Worm (Caenorhabditis elegans) whole organism, L3 larva: Measurements from ENCODE around the gene Y66D12A.24.
A peak's percentile ranks its signal among the peaks of the same experiment; 100 is the strongest.

Experiments
- R02D3.7 ChIP-seq: fragments of 150-350 bp; optimal IDR thresholded peaks from 2 replicates; lab custom pipeline; 2014; ENCODE audit warnings: missing biosample characterization, missing genetic modification characterization
- ZK546.5 ChIP-seq: sonication (generic microtip); optimal IDR thresholded peaks from 2 replicates; lab custom pipeline; 2017; ENCODE audit warnings: missing biosample characterization, missing genetic modification characterization
- aly-2 ChIP-seq: fragments of 150-350 bp; optimal IDR thresholded peaks from 2 replicates; lab custom pipeline; 2014; ENCODE audit warnings: missing biosample characterization, missing genetic modification characterization
- ama-1 ChIP-seq: fragments of 150-350 bp; optimal IDR thresholded peaks from 2 replicates; lab custom pipeline; 2018
- ceh-16 ChIP-seq: sonication (generic microtip); optimal IDR thresholded peaks from 2 replicates; lab custom pipeline; 2017; ENCODE audit warnings: missing biosample characterization, missing genetic modification characterization
- ceh-82 ChIP-seq: fragments of 150-350 bp; optimal IDR thresholded peaks from 2 replicates; lab custom pipeline; 2014; ENCODE audit warnings: missing biosample characterization, missing genetic modification characterization
- ceh-9 ChIP-seq: sonication (generic microtip); optimal IDR thresholded peaks from 2 replicates; lab custom pipeline; 2018; ENCODE audit warnings: missing biosample characterization, missing genetic modification characterization
- egl-27 ChIP-seq: sonication (generic microtip); optimal IDR thresholded peaks from 4 replicates; lab custom pipeline; 2017; ENCODE audit warnings: missing biosample characterization, missing genetic modification reagents, missing genetic modification characterization
- egl-5 ChIP-seq: fragments of 150-350 bp; optimal IDR thresholded peaks from 2 replicates; lab custom pipeline; 2017; ENCODE audit warnings: missing biosample characterization, missing genetic modification reagents, missing genetic modification characterization, inconsistent platforms
- elt-1 ChIP-seq: fragments of 150-350 bp; optimal IDR thresholded peaks from 2 replicates; lab custom pipeline; 2014; ENCODE audit warnings: missing biosample characterization, missing genetic modification characterization
- elt-2 ChIP-seq: sonication (generic microtip); optimal IDR thresholded peaks from 2 replicates; lab custom pipeline; 2016; ENCODE audit warnings: missing genetic modification reagents, mild to moderate bottlenecking, missing genetic modification characterization, missing compliant biosample characterization
- elt-3 ChIP-seq, 3 experiments: fragments of 150-350 bp in 1 of 3; sonication (generic microtip) in 2 of 3; optimal IDR thresholded peaks; 2 replicates in 2 of 3; 4 replicates in 1 of 3; lab custom pipeline; 2014 to 2017; ENCODE audit warnings: missing biosample characterization in 3 of 3, missing genetic modification characterization in 3 of 3
- eor-1 ChIP-seq, 2 experiments: fragments of 150-350 bp; optimal IDR thresholded peaks; 2 replicates each; lab custom pipeline; 2014 to 2018; ENCODE audit warnings: missing biosample characterization in 2 of 2, missing genetic modification characterization in 2 of 2
- fkh-2 ChIP-seq: fragments of 150-350 bp; optimal IDR thresholded peaks from 2 replicates; lab custom pipeline; 2014; ENCODE audit warnings: missing biosample characterization, missing genetic modification reagents, missing genetic modification characterization
- fos-1 ChIP-seq: fragments of 150-350 bp; optimal IDR thresholded peaks from 2 replicates; lab custom pipeline; 2014; ENCODE audit warnings: missing biosample characterization, missing genetic modification characterization
- hmg-11 ChIP-seq: sonication (generic microtip); optimal IDR thresholded peaks from 2 replicates; lab custom pipeline; 2016; ENCODE audit warnings: missing genetic modification characterization, missing compliant biosample characterization
- jun-1 ChIP-seq: fragments of 150-350 bp; optimal IDR thresholded peaks from 2 replicates; lab custom pipeline; 2014; ENCODE audit warnings: missing biosample characterization, missing genetic modification reagents, missing genetic modification characterization
- lin-15B ChIP-seq: fragments of 150-350 bp; optimal IDR thresholded peaks from 2 replicates; lab custom pipeline; 2014; ENCODE audit warnings: missing biosample characterization, missing genetic modification characterization
- lin-39 ChIP-seq: fragments of 150-350 bp; optimal IDR thresholded peaks from 2 replicates; lab custom pipeline; 2018; ENCODE audit warnings: missing biosample characterization, missing genetic modification reagents, missing genetic modification characterization
- lsy-12 ChIP-seq: sonication (generic microtip); optimal IDR thresholded peaks from 2 replicates; lab custom pipeline; 2016; ENCODE audit warnings: mild to moderate bottlenecking, missing genetic modification characterization, missing compliant biosample characterization
- mdl-1 ChIP-seq: fragments of 150-350 bp; optimal IDR thresholded peaks from 2 replicates; lab custom pipeline; 2014; ENCODE audit warnings: missing biosample characterization, missing genetic modification characterization
- mml-1 ChIP-seq: fragments of 150-350 bp; sonication (generic microtip); optimal IDR thresholded peaks from 3 replicates; lab custom pipeline; 2014; ENCODE audit warnings: missing biosample characterization, missing genetic modification characterization
- nfya-1 ChIP-seq: sonication (generic microtip); optimal IDR thresholded peaks from 2 replicates; lab custom pipeline; 2017; ENCODE audit warnings: missing genetic modification characterization, mild to moderate bottlenecking, missing compliant biosample characterization, antibody characterized with exemption, moderate library complexity; ENCODE audit not compliant: insufficient read depth
- nhr-23 ChIP-seq: fragments of 150-350 bp; optimal IDR thresholded peaks from 2 replicates; lab custom pipeline; 2014; ENCODE audit warnings: missing biosample characterization, missing genetic modification reagents, missing genetic modification characterization
- nhr-237 ChIP-seq: fragments of 150-350 bp; optimal IDR thresholded peaks from 2 replicates; lab custom pipeline; 2014; ENCODE audit warnings: missing biosample characterization, missing genetic modification characterization
- nhr-25 ChIP-seq: sonication (generic microtip); optimal IDR thresholded peaks from 2 replicates; lab custom pipeline; 2017; ENCODE audit warnings: missing biosample characterization, missing genetic modification characterization
- nhr-28 ChIP-seq: fragments of 150-350 bp; optimal IDR thresholded peaks from 2 replicates; lab custom pipeline; 2014; ENCODE audit warnings: missing biosample characterization, missing genetic modification characterization
- nhr-67 ChIP-seq: fragments of 150-350 bp; optimal IDR thresholded peaks from 2 replicates; lab custom pipeline; 2014; ENCODE audit warnings: missing biosample characterization, missing genetic modification characterization
- nhr-77 ChIP-seq: fragments of 150-350 bp; optimal IDR thresholded peaks from 2 replicates; lab custom pipeline; 2014; ENCODE audit warnings: missing biosample characterization, missing genetic modification characterization
- pha-4 ChIP-seq: fragments of 150-350 bp; optimal IDR thresholded peaks from 2 replicates; lab custom pipeline; 2014; ENCODE audit warnings: missing biosample characterization, missing genetic modification reagents, missing genetic modification characterization
- pqm-1 ChIP-seq: fragments of 150-350 bp; optimal IDR thresholded peaks from 2 replicates; lab custom pipeline; 2017; ENCODE audit warnings: missing biosample characterization, missing genetic modification characterization, inconsistent platforms
- sea-2 ChIP-seq: fragments of 150-350 bp; sonication (generic microtip); optimal IDR thresholded peaks from 4 replicates; lab custom pipeline; 2014; ENCODE audit warnings: missing biosample characterization, missing genetic modification reagents, missing genetic modification characterization
- snpc-4 ChIP-seq: fragments of 150-350 bp; optimal IDR thresholded peaks from 2 replicates; lab custom pipeline; 2014; ENCODE audit warnings: missing biosample characterization, missing genetic modification characterization
- tbx-2 ChIP-seq: sonication (generic microtip); optimal IDR thresholded peaks from 2 replicates; lab custom pipeline; 2016; ENCODE audit warnings: mild to moderate bottlenecking, missing genetic modification characterization, missing compliant biosample characterization
- unc-62 ChIP-seq: fragments of 150-350 bp; sonication (generic microtip); optimal IDR thresholded peaks from 4 replicates; lab custom pipeline; 2014; ENCODE audit warnings: missing biosample characterization, missing genetic modification reagents, missing genetic modification characterization
- ztf-11 ChIP-seq: fragments of 150-350 bp; optimal IDR thresholded peaks from 2 replicates; lab custom pipeline; 2014; ENCODE audit warnings: missing biosample characterization, missing genetic modification characterization
- ztf-4 ChIP-seq: fragments of 150-350 bp; optimal IDR thresholded peaks from 2 replicates; lab custom pipeline; 2014; ENCODE audit warnings: missing biosample characterization, missing genetic modification characterization

The Y66D12A.24 gene

ce11 chrIII:11526396-11526795 lies 29.7 kb downstream of the Y66D12A.24 start, which contains the start of gene xpb-1:
xpb-1 (plus strand) TSS chrIII:11526657.
- TF ChIP-seq egl-5 (tag; lab: Kevin White, UChicago) (no peak), elt-1 (tag; lab: Kevin White, UChicago) (no peak), lin-15B (tag; lab: Kevin White, UChicago) (peak; percentile 44), nhr-28 (tag; lab: Kevin White, UChicago) (no peak), ztf-11 (tag; lab: Kevin White, UChicago) (no peak), unc-62 (GFP tag; lab: Kevin White, UChicago) (no peak), elt-2 (tag; lab: Kevin White, UChicago) (no peak), nfya-1 (peak; percentile 20), pha-4 (tag; lab: Kevin White, UChicago) (peak; percentile 13), nhr-67 (no peak), fos-1 (tag; lab: Kevin White, UChicago) (no peak), ceh-16 (tag; lab: Kevin White, UChicago) (no peak), jun-1 (tag; lab: Kevin White, UChicago) (no peak), sea-2 (no peak), nhr-25 (tag; lab: Kevin White, UChicago) (no peak), egl-27 (tag; lab: Kevin White, UChicago) (no peak), nhr-237 (tag; lab: Kevin White, UChicago) (no peak), lin-39 (no peak), tbx-2 (tag; lab: Kevin White, UChicago) (no peak), elt-3 (tag; optimal IDR thresholded peaks at IDR 0.05; lab: Kevin White, UChicago) (no peak), hmg-11 (peak; percentile 29), ztf-4 (no peak), nhr-23 (tag; lab: Kevin White, UChicago) (peak; percentile 7), aly-2 (tag; lab: Kevin White, UChicago) (no peak), nhr-77 (tag; lab: Kevin White, UChicago) (no peak)

- no peak for TF ChIP-seq nhr-23 (tag; lab: Kevin White, UChicago)
- no peak for TF ChIP-seq eor-1 (tag; optimal IDR thresholded peaks at IDR 0.05; lab: Kevin White, UChicago)
- TF ChIP-seq ztf-4: no peak
- no peak for TF ChIP-seq nhr-77 (tag; lab: Kevin White, UChicago)
- no peak for TF ChIP-seq pha-4 (tag; lab: Kevin White, UChicago)
- no peak for TF ChIP-seq mdl-1 (tag; lab: Kevin White, UChicago)
- TF ChIP-seq egl-27 (tag; lab: Kevin White, UChicago): no peak
- no peak for TF ChIP-seq unc-62 (GFP tag; lab: Kevin White, UChicago)
- TF ChIP-seq, all 47 proteins: peak for 0
These were observed 38.0 kb downstream of the Y66D12A.24 start, which contains the start of gene nrps-1 for ce11 chrIII:11534624-11535079. nrps-1 (plus strand) TSS chrIII:11534674.

DNA sequence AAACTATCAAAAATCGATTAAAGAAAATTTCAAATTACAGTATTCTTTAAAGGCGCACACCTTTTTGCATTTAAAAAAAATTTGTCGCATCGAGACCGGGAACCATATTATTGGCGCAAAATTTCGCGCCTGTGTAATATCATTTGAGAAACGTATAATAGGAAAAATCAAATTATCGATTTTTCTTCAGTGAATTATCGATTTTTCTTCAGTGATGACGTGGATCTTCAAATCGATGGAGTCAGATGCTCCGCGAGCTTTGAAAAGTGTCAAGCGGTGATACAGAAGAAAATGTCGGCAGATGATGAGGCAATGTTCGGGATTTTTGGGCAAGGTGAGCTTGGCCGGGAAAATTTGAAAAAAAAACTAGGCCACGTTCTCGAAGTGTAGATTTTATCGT lies 38.8 kb downstream of the Y66D12A.24 start:
- TF ChIP-seq ZK546.5 (tag; lab: Kevin White, UChicago) (no peak), nhr-237 (tag; lab: Kevin White, UChicago) (no peak), aly-2 (tag; lab: Kevin White, UChicago) (no peak), nhr-67 (no peak), fos-1 (tag; lab: Kevin White, UChicago) (no peak), elt-1 (tag; lab: Kevin White, UChicago) (no peak), ceh-16 (tag; lab: Kevin White, UChicago) (no peak), unc-62 (GFP tag; lab: Kevin White, UChicago) (no peak), sea-2 (no peak), pqm-1 (no peak), R02D3.7 (tag; lab: Kevin White, UChicago) (no peak), hmg-11 (no peak), lsy-12 (tag; lab: Kevin White, UChicago) (no peak), nhr-28 (tag; lab: Kevin White, UChicago) (no peak), ama-1 (lab: Kevin White, UChicago) (no peak), snpc-4 (tag; lab: Kevin White, UChicago) (no peak), fkh-2 (tag; lab: Kevin White, UChicago) (no peak), nhr-23 (tag; lab: Kevin White, UChicago) (no peak), ceh-9 (tag; lab: Kevin White, UChicago) (no peak)

ce11 chrIII:11544947-11545346 lies 48.3 kb downstream of the Y66D12A.24 start:
- TF ChIP-seq nhr-237 (tag; lab: Kevin White, UChicago): no peak
- no peak for TF ChIP-seq nhr-23 (tag; lab: Kevin White, UChicago)
- TF ChIP-seq tbx-2 (tag; lab: Kevin White, UChicago): no peak
- no peak for TF ChIP-seq jun-1 (tag; lab: Kevin White, UChicago)
- TF ChIP-seq nhr-25 (tag; lab: Kevin White, UChicago): no peak
- no peak for TF ChIP-seq mml-1
- TF ChIP-seq ceh-82 (tag; lab: Kevin White, UChicago): no peak
- no peak for TF ChIP-seq ZK546.5 (tag; lab: Kevin White, UChicago)
- TF ChIP-seq pqm-1: no peak
- TF ChIP-seq, all 47 proteins: peak for 0
